Worm (Caenorhabditis elegans): ENCODE data around the gene aco-2.

The aco-2 gene

ce11 chrIII:7977777-7978176 lies 4.3 kb downstream of the aco-2 start, which contains the start of gene C06G4.4:
TSS of gene C06G4.4 (minus strand) at chrIII:7977812.
- TF ChIP-seq bed-1 (GFP tag; IDR thresholded peaks at IDR 0.05) (no peak), F23B12.7 (tag; optimal IDR thresholded peaks at IDR 0.05; ENCODE audit: insufficient read depth) (no peak), hmg-1.2 (GFP tag; IDR thresholded peaks at IDR 0.05) (no peak), lin-35 (GFP tag; optimal IDR thresholded peaks at IDR 0.05) (peak in 1 of 3 experiments; percentile 10), madf-8 (GFP tag; conservative IDR thresholded peaks at IDR 0.05) (peak; percentile 77), dox-1 (GFP tag; IDR thresholded peaks at IDR 0.05) (no peak), F55B11.4 (tag; optimal IDR thresholded peaks at IDR 0.05; ENCODE audit: borderline replicate concordance, insufficient read depth) (no peak), K12H6.12 (tag; optimal IDR thresholded peaks at IDR 0.05) (no peak), B0336.3 (GFP tag; IDR thresholded peaks at IDR 0.05) (no peak), madf-6 (GFP tag; IDR thresholded peaks at IDR 0.05) (peak; percentile 81), repo-1 (tag; optimal IDR thresholded peaks at IDR 0.05) (no peak), attf-6 (GFP tag; IDR thresholded peaks at IDR 0.05) (no peak), tlf-1 (GFP tag; optimal IDR thresholded peaks at IDR 0.05) (no peak), dpff-1 (tag; optimal IDR thresholded peaks at IDR 0.05) (no peak), die-1 (tag; optimal IDR thresholded peaks at IDR 0.05) (no peak), bed-2 (GFP tag; IDR thresholded peaks at IDR 0.05) (no peak), F49E8.2 (tag; optimal IDR thresholded peaks at IDR 0.05; ENCODE audit: insufficient read depth) (no peak), ztf-22 (GFP tag; optimal IDR thresholded peaks at IDR 0.05) (no peak), chd-7 (tag; optimal IDR thresholded peaks at IDR 0.05) (no peak), F22D6.2 (tag; optimal IDR thresholded peaks at IDR 0.05) (no peak), ztf-3 (GFP tag; optimal IDR thresholded peaks at IDR 0.05) (no peak), lin-54 (GFP tag; optimal IDR thresholded peaks at IDR 0.05) (no peak), ceh-100 (GFP tag; IDR thresholded peaks at IDR 0.05) (no peak), F10E7.11 (tag; optimal IDR thresholded peaks at IDR 0.05) (no peak), ztf-25 (GFP tag; IDR thresholded peaks at IDR 0.05) (no peak), F33H1.4 (GFP tag; IDR thresholded peaks at IDR 0.05) (peak; percentile 45; the same call in 1 of the 2 replicates), nfya-2 (GFP tag; IDR thresholded peaks at IDR 0.05) (no peak), fkh-3 (tag; optimal IDR thresholded peaks at IDR 0.05) (no peak), atf-7 (tag; optimal IDR thresholded peaks at IDR 0.05) (no peak), F37B4.10 (GFP tag; IDR thresholded peaks at IDR 0.05) (no peak), ztf-28 (GFP tag; IDR thresholded peaks at IDR 0.05) (no peak), lsl-1 (GFP tag; optimal IDR thresholded peaks at IDR 0.05) (peak; percentile 70), sea-2 (GFP tag; IDR thresholded peaks at IDR 0.05) (no peak), mcd-1 (GFP tag; IDR thresholded peaks at IDR 0.05) (no peak), mel-28 (tag; optimal IDR thresholded peaks at IDR 0.05; ENCODE audit: borderline replicate concordance) (no peak), B0261.1 (tag; optimal IDR thresholded peaks at IDR 0.05) (no peak), T26A5.8 (tag; optimal IDR thresholded peaks at IDR 0.05) (no peak), egl-44 (GFP tag; IDR thresholded peaks at IDR 0.05) (no peak), efl-1 (GFP tag; optimal IDR thresholded peaks at IDR 0.05) (no peak), dpl-1 (GFP tag; optimal IDR thresholded peaks at IDR 0.05) (peak; percentile 2), snpc-3.4 (tag; optimal IDR thresholded peaks at IDR 0.05) (no peak), zfh-2 (GFP tag; conservative IDR thresholded peaks at IDR 0.05) (no peak), aptf-2 (GFP tag; conservative IDR thresholded peaks at IDR 0.05) (no peak), aptf-3 (GFP tag; IDR thresholded peaks at IDR 0.05) (no peak), xnd-1 (tag; optimal IDR thresholded peaks at IDR 0.05) (peak; percentile 29), ccch-3 (GFP tag; optimal IDR thresholded peaks at IDR 0.05) (no peak)

All from whole organism, young adult.